Worm (Caenorhabditis elegans) whole organism, L4 larva: ENCODE results near the gene acy-4.

ENCODE experiments used
- F49E8.2 ChIP-seq: sonication (generic microtip); optimal IDR thresholded peaks from 2 replicates; lab custom pipeline; 2016; ENCODE audit warnings: missing compliant biosample characterization, mild to moderate bottlenecking, missing genetic modification characterization, borderline replicate concordance
- T26A8.4 ChIP-seq: fragments of 200-800 bp; sonication (Bioruptor generic); IDR thresholded peaks from 2 replicates; pipeline ENCODE4 v1.3.6; 2022; ENCODE audit warnings: missing genetic modification characterization, missing compliant biosample characterization
- Y48G9A.11 ChIP-seq: fragments of 200-800 bp; sonication (Bioruptor generic); IDR thresholded peaks from 2 replicates; pipeline ENCODE4 v1.3.6; 2022; ENCODE audit warnings: missing genetic modification reagents, missing genetic modification characterization, missing compliant biosample characterization
- Y75B8A.6 ChIP-seq: fragments of 200-800 bp; sonication (Bioruptor generic); IDR thresholded peaks from 2 replicates; pipeline ENCODE4 v1.3.6; 2022; ENCODE audit warnings: missing genetic modification reagents, missing genetic modification characterization, missing compliant biosample characterization
- ZK337.2 ChIP-seq: fragments of 200-800 bp; sonication (Bioruptor generic); IDR thresholded peaks from 2 replicates; pipeline ENCODE4 v1.3.6; 2022; ENCODE audit warnings: missing genetic modification reagents, missing genetic modification characterization, missing compliant biosample characterization
- aha-1 ChIP-seq: fragments of 150-350 bp; peaks from one replicate; lab custom pipeline; 2014; ENCODE audit warnings: missing biosample characterization, missing genetic modification characterization
- aly-2 ChIP-seq: sonication (generic microtip); optimal IDR thresholded peaks from 2 replicates; lab custom pipeline; 2018; ENCODE audit warnings: missing biosample characterization, missing genetic modification characterization
- ama-1 ChIP-seq: fragments of 150-350 bp; optimal IDR thresholded peaks from 2 replicates; lab custom pipeline; 2014; ENCODE audit warnings: inconsistent platforms, mixed read lengths
- arid-1 ChIP-seq: fragments of 200-800 bp; sonication (Bioruptor generic); conservative IDR thresholded peaks from 2 replicates; pipeline ENCODE4 v1.3.6; 2022; ENCODE audit warnings: missing genetic modification reagents, missing genetic modification characterization, missing compliant biosample characterization
- attf-4 ChIP-seq: sonication (generic microtip); optimal IDR thresholded peaks from 3 replicates; lab custom pipeline; 2017; ENCODE audit warnings: missing biosample characterization, missing genetic modification characterization
- ceh-62 ChIP-seq: sonication (generic microtip); optimal IDR thresholded peaks from 2 replicates; lab custom pipeline; 2017; ENCODE audit warnings: missing biosample characterization, missing genetic modification characterization
- ctbp-1 ChIP-seq: fragments of 200-800 bp; sonication (Bioruptor generic); IDR thresholded peaks from 2 replicates; pipeline ENCODE4 v1.3.6; 2022; ENCODE audit warnings: missing genetic modification reagents, missing genetic modification characterization, missing compliant biosample characterization
- daf-12 ChIP-seq: fragments of 150-350 bp; optimal IDR thresholded peaks from 2 replicates; lab custom pipeline; 2014; ENCODE audit warnings: missing biosample characterization, missing genetic modification reagents, missing genetic modification characterization
- daf-16 ChIP-seq, 3 experiments: sonication (generic microtip); optimal IDR thresholded peaks; 2 replicates each; lab custom pipeline; 2016 to 2017; ENCODE audit warnings: missing genetic modification characterization in 3 of 3, missing genetic modification reagents in 3 of 3, mild to moderate bottlenecking in 2 of 3, missing compliant biosample characterization in 2 of 3, missing biosample characterization in 1 of 3, moderate library complexity in 1 of 3
- daf-19 ChIP-seq: fragments of 200-800 bp; sonication (Bioruptor generic); conservative IDR thresholded peaks from 2 replicates; pipeline ENCODE4 v1.3.6; 2022; ENCODE audit warnings: missing genetic modification characterization, missing compliant biosample characterization
- dmd-6 ChIP-seq: fragments of 200-800 bp; sonication (Bioruptor generic); IDR thresholded peaks from 2 replicates; pipeline ENCODE4 v1.3.6; 2022; ENCODE audit warnings: missing genetic modification reagents, missing genetic modification characterization, missing compliant biosample characterization
- dmd-8 ChIP-seq: fragments of 200-800 bp; sonication (Bioruptor generic); IDR thresholded peaks from 2 replicates; pipeline ENCODE4 v1.3.6; 2022; ENCODE audit warnings: missing genetic modification characterization, missing compliant biosample characterization
- egl-43 ChIP-seq: fragments of 200-800 bp; sonication (Bioruptor generic); IDR thresholded peaks from 2 replicates; pipeline ENCODE4 v1.3.6; 2022; ENCODE audit warnings: missing genetic modification reagents, missing genetic modification characterization, missing compliant biosample characterization
- fkh-10 ChIP-seq: fragments of 150-350 bp; optimal IDR thresholded peaks from 2 replicates; lab custom pipeline; 2014; ENCODE audit warnings: missing biosample characterization, missing genetic modification reagents, missing genetic modification characterization
- fos-1 ChIP-seq: fragments of 150-350 bp; optimal IDR thresholded peaks from 2 replicates; lab custom pipeline; 2014; ENCODE audit warnings: missing biosample characterization, missing genetic modification characterization
- hlh-11 ChIP-seq: fragments of 200-800 bp; sonication (Bioruptor generic); optimal IDR thresholded peaks from 2 replicates; lab custom pipeline; 2018; ENCODE audit warnings: mild to moderate bottlenecking, missing genetic modification characterization, missing compliant biosample characterization
- hlh-30 ChIP-seq: sonication (generic microtip); optimal IDR thresholded peaks from 2 replicates; lab custom pipeline; 2017; ENCODE audit warnings: antibody characterized with exemption, mild to moderate bottlenecking, missing genetic modification characterization, missing compliant biosample characterization; ENCODE audit not compliant: insufficient read depth
- lim-7 ChIP-seq: fragments of 200-800 bp; sonication (Bioruptor generic); IDR thresholded peaks from 2 replicates; pipeline ENCODE4 v1.3.6; 2022; ENCODE audit warnings: missing genetic modification characterization, missing compliant biosample characterization
- lin-1 ChIP-seq: fragments of 200-800 bp; sonication (Bioruptor generic); IDR thresholded peaks from 2 replicates; pipeline ENCODE4 v1.3.6; 2022; ENCODE audit warnings: missing genetic modification reagents, missing genetic modification characterization, missing compliant biosample characterization
- lin-38 ChIP-seq: fragments of 200-800 bp; sonication (Bioruptor generic); IDR thresholded peaks from 2 replicates; pipeline ENCODE4 v1.3.6; 2022; ENCODE audit warnings: missing genetic modification reagents, missing genetic modification characterization, missing compliant biosample characterization
- lir-3 ChIP-seq: sonication (generic microtip); optimal IDR thresholded peaks from 2 replicates; lab custom pipeline; 2016; ENCODE audit warnings: mild to moderate bottlenecking, missing genetic modification characterization, missing compliant biosample characterization
- lsy-2 ChIP-seq, 2 experiments: fragments of 150-350 bp in 1 of 2; sonication (generic microtip) in 1 of 2; optimal IDR thresholded peaks; 2 replicates each; lab custom pipeline; 2014 to 2017; ENCODE audit warnings: missing biosample characterization in 2 of 2, missing genetic modification characterization in 2 of 2
- madf-5 ChIP-seq, 2 experiments: fragments of 200-800 bp; sonication (Bioruptor generic); IDR thresholded peaks; 2 replicates each; pipeline ENCODE4 v1.3.6; 2022; ENCODE audit warnings: missing compliant biosample characterization in 2 of 2, missing genetic modification characterization in 2 of 2
- madf-9 ChIP-seq: fragments of 200-800 bp; sonication (Bioruptor generic); conservative IDR thresholded peaks from 2 replicates; pipeline ENCODE4 v1.3.6; 2022; ENCODE audit warnings: missing genetic modification reagents, missing genetic modification characterization, missing compliant biosample characterization
- mdl-1 ChIP-seq, 2 experiments: fragments of 150-350 bp in 1 of 2; sonication (generic microtip) in 1 of 2; optimal IDR thresholded peaks; 2 replicates each; lab custom pipeline; 2014 to 2017; ENCODE audit warnings: missing biosample characterization in 2 of 2, missing genetic modification characterization in 2 of 2
- mes-2 ChIP-seq: sonication (generic microtip); optimal IDR thresholded peaks from 2 replicates; lab custom pipeline; 2016; ENCODE audit warnings: missing genotype, mild to moderate bottlenecking, missing genetic modification characterization, missing compliant biosample characterization; ENCODE audit not compliant: poor library complexity, severe bottlenecking
- nhr-111 ChIP-seq: fragments of 200-800 bp; sonication (Bioruptor generic); optimal IDR thresholded peaks from 2 replicates; lab custom pipeline; 2018; ENCODE audit warnings: mild to moderate bottlenecking, missing genetic modification characterization, missing compliant biosample characterization
- nhr-28 ChIP-seq: fragments of 150-350 bp; optimal IDR thresholded peaks from 2 replicates; lab custom pipeline; 2014; ENCODE audit warnings: missing biosample characterization, missing genetic modification characterization
- nhr-41 ChIP-seq: fragments of 200-800 bp; sonication (Bioruptor generic); IDR thresholded peaks from 2 replicates; pipeline ENCODE4 v1.3.6; 2022; ENCODE audit warnings: missing genetic modification reagents, missing genetic modification characterization, missing compliant biosample characterization
- nhr-42 ChIP-seq: fragments of 200-800 bp; sonication (Bioruptor generic); IDR thresholded peaks from 2 replicates; pipeline ENCODE4 v1.3.6; 2022; ENCODE audit warnings: missing genetic modification characterization, missing compliant biosample characterization
- nhr-48 ChIP-seq: sonication (generic microtip); optimal IDR thresholded peaks from 2 replicates; lab custom pipeline; 2016; ENCODE audit warnings: mild to moderate bottlenecking, missing genetic modification characterization, missing compliant biosample characterization
- nhr-6 ChIP-seq: fragments of 150-350 bp; optimal IDR thresholded peaks from 2 replicates; lab custom pipeline; 2014; ENCODE audit warnings: missing biosample characterization, missing genetic modification characterization
- nhr-77 ChIP-seq: fragments of 150-350 bp; optimal IDR thresholded peaks from 2 replicates; lab custom pipeline; 2014; ENCODE audit warnings: missing biosample characterization, missing genetic modification characterization
- php-3 ChIP-seq: fragments of 200-800 bp; sonication (Bioruptor generic); IDR thresholded peaks from 2 replicates; pipeline ENCODE4 v1.3.6; 2022; ENCODE audit warnings: missing genetic modification reagents, missing genetic modification characterization, missing compliant biosample characterization
- saeg-2 ChIP-seq: fragments of 200-800 bp; sonication (Bioruptor generic); IDR thresholded peaks from 2 replicates; pipeline ENCODE4 v1.3.6; 2022; ENCODE audit warnings: missing genetic modification reagents, missing genetic modification characterization, missing compliant biosample characterization
- snpc-1.2 ChIP-seq: fragments of 200-800 bp; sonication (Bioruptor generic); IDR thresholded peaks from 2 replicates; pipeline ENCODE4 v1.3.6; 2022; ENCODE audit warnings: missing genetic modification reagents, missing genetic modification characterization, missing compliant biosample characterization
- snpc-4 ChIP-seq: fragments of 150-350 bp; optimal IDR thresholded peaks from 2 replicates; lab custom pipeline; 2014; ENCODE audit warnings: missing biosample characterization, missing genetic modification characterization
- spr-1 ChIP-seq: sonication (generic microtip); optimal IDR thresholded peaks from 2 replicates; lab custom pipeline; 2016; ENCODE audit warnings: mild to moderate bottlenecking, missing genetic modification characterization, missing compliant biosample characterization
- tra-1 ChIP-seq: fragments of 200-800 bp; sonication (Bioruptor generic); IDR thresholded peaks from 2 replicates; pipeline ENCODE4 v1.3.6; 2022; ENCODE audit warnings: missing genetic modification reagents, missing genetic modification characterization, missing compliant biosample characterization
- unc-39 ChIP-seq: sonication (generic microtip); optimal IDR thresholded peaks from 2 replicates; lab custom pipeline; 2017; ENCODE audit warnings: missing biosample characterization, missing genetic modification characterization
- unc-62 ChIP-seq, 3 experiments: fragments of 150-350 bp in 1 of 3; sonication (generic microtip); optimal IDR thresholded peaks in 2 of 3; peaks in 1 of 3; 1 replicate in 1 of 3; 2 replicates in 2 of 3; lab custom pipeline; 2014 to 2017; ENCODE audit warnings: missing biosample characterization in 3 of 3, missing genetic modification characterization in 3 of 3, missing genetic modification reagents in 3 of 3, missing genotype in 1 of 3
- zag-1 ChIP-seq: fragments of 150-350 bp; optimal IDR thresholded peaks from 2 replicates; lab custom pipeline; 2014; ENCODE audit warnings: missing biosample characterization, missing genetic modification characterization
- zfp-2 ChIP-seq: sonication (generic microtip); optimal IDR thresholded peaks from 2 replicates; lab custom pipeline; 2016; ENCODE audit warnings: mild to moderate bottlenecking, missing genetic modification characterization, missing compliant biosample characterization
- zfp-3 ChIP-seq: fragments of 200-800 bp; sonication (Bioruptor generic); conservative IDR thresholded peaks from 2 replicates; pipeline ENCODE4 v1.3.6; 2022; ENCODE audit warnings: missing genetic modification reagents, missing genetic modification characterization, missing compliant biosample characterization

Gene acy-4

DNA sequence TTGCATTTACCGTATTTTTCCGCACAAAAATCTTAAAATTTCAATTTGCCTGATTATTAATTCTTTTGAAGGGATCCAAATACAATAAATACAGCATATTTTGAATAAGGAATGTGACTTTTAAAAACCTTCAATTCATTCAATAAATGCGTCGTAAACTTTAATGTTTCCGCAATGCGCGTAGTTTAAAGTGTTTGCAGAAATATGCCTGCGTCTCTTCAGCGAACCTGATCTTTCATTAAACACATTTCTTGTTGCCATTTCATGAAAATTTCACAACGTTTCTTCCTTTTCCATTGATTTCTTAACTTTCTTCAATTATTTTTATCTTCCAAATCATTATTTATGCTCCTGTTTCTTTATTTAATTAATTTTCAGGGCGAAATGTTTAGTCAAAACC lies 38.4 kb downstream of the acy-4 start, which contains the start of gene vps-37 (continued):
- TF ChIP-seq attf-4: no peak
- TF ChIP-seq nhr-6 (tag; lab: Kevin White, UChicago): peak; percentile 54
- no peak for TF ChIP-seq nhr-42 (GFP tag; lab: Robert Waterston, UW)
- TF ChIP-seq nhr-48 (tag; lab: Kevin White, UChicago): peak; percentile 17
- TF ChIP-seq nhr-77 (tag; lab: Kevin White, UChicago): peak; percentile 42
- no peak for TF ChIP-seq Y48G9A.11 (GFP tag; lab: Robert Waterston, UW)
- TF ChIP-seq aha-1 (tag; lab: Kevin White, UChicago): peak; percentile 63
- TF ChIP-seq ama-1: no peak
- TF ChIP-seq ZK337.2 (GFP tag; lab: Robert Waterston, UW): no peak
- peak; percentile 46 for TF ChIP-seq nhr-28 (tag; lab: Kevin White, UChicago)
- TF ChIP-seq aly-2 (tag; lab: Kevin White, UChicago): no peak
- peak; percentile 78 for TF ChIP-seq lin-38 (GFP tag; lab: Robert Waterston, UW)
- TF ChIP-seq lir-3 (tag; lab: Kevin White, UChicago): no peak
- no peak for TF ChIP-seq dmd-8 (GFP tag; lab: Robert Waterston, UW)
- TF ChIP-seq ctbp-1 (GFP tag; lab: Robert Waterston, UW): no peak
- peak; percentile 35 for TF ChIP-seq hlh-11 (tag; lab: Kevin White, UChicago)
- TF ChIP-seq hlh-30 (tag; lab: Kevin White, UChicago): peak; percentile 52
- no peak for TF ChIP-seq fos-1 (tag; lab: Kevin White, UChicago)
- TF ChIP-seq T26A8.4 (GFP tag; lab: Robert Waterston, UW): peak; percentile 36
- TF ChIP-seq daf-19 (GFP tag; lab: Robert Waterston, UW): no peak
- no peak for TF ChIP-seq arid-1
- TF ChIP-seq egl-43 (GFP tag; lab: Robert Waterston, UW): no peak
- TF ChIP-seq zag-1: no peak
- TF ChIP-seq dmd-6 (GFP tag; lab: Robert Waterston, UW): peak; percentile 20; the same call in 1 of the 2 replicates
- peak in 1 of 2 experiments; percentile 92 for TF ChIP-seq lsy-2 (tag; optimal IDR thresholded peaks at IDR 0.05; lab: Kevin White, UChicago)
- TF ChIP-seq ceh-62 (tag; lab: Kevin White, UChicago): no peak
- TF ChIP-seq unc-39: no peak

- TF ChIP-seq saeg-2 (GFP tag; lab: Robert Waterston, UW): 0 out of 2 replicates have a peak, but pooled peaks have one; percentile 52
- TF ChIP-seq unc-62 (GFP tag; optimal IDR thresholded peaks at IDR 0.05 in 1 of 2; lab: Kevin White, UChicago): no peak
- TF ChIP-seq unc-62 (tag; optimal IDR thresholded peaks at IDR 0.05; lab: Kevin White, UChicago): no peak
- peak; percentile 78 to 94; a peak in 3 of 4 replicates for TF ChIP-seq madf-5 (GFP tag; IDR thresholded peaks at IDR 0.05; lab: Robert Waterston, UW)
- peak; percentile 68 for TF ChIP-seq ctbp-1 (GFP tag; lab: Robert Waterston, UW)
- 0 out of 2 replicates have a peak, but pooled peaks have one; percentile 25 for TF ChIP-seq php-3 (GFP tag; lab: Robert Waterston, UW)
- 0 out of 2 replicates have a peak, but pooled peaks have one; percentile 21 for TF ChIP-seq madf-9 (GFP tag; lab: Robert Waterston, UW)
- peak; percentile 47; the same call in 1 of the 2 replicates for TF ChIP-seq tra-1 (GFP tag; lab: Robert Waterston, UW)
- peak; percentile 10 for TF ChIP-seq mes-2
- TF ChIP-seq daf-12: no peak
- no peak for TF ChIP-seq ama-1
- TF ChIP-seq dmd-8 (GFP tag; lab: Robert Waterston, UW): peak; percentile 86
- 0 out of 2 replicates have a peak, but pooled peaks have one; percentile 37 for TF ChIP-seq nhr-41 (GFP tag; lab: Robert Waterston, UW)
- TF ChIP-seq F49E8.2 (tag; lab: Kevin White, UChicago): peak; percentile 70
- TF ChIP-seq arid-1: peak; percentile 94
- peak; percentile 77 for TF ChIP-seq lin-1 (GFP tag; lab: Robert Waterston, UW)
- peak; percentile 76 for TF ChIP-seq nhr-111 (GFP tag; lab: Kevin White, UChicago)
- peak; percentile 87 for TF ChIP-seq snpc-1.2 (GFP tag; lab: Robert Waterston, UW)
- no peak for TF ChIP-seq mdl-1 (tag; optimal IDR thresholded peaks at IDR 0.05; lab: Kevin White, UChicago)
- peak; percentile 93 for TF ChIP-seq Y75B8A.6 (GFP tag; lab: Robert Waterston, UW)
- TF ChIP-seq spr-1 (tag; lab: Kevin White, UChicago): no peak
- no peak for TF ChIP-seq fkh-10
- TF ChIP-seq daf-16 (GFP tag; optimal IDR thresholded peaks at IDR 0.05; lab: Kevin White, UChicago): peak in 1 of 2 experiments; percentile 27
- no peak for TF ChIP-seq daf-16 (tag; optimal IDR thresholded peaks at IDR 0.05; lab: Kevin White, UChicago)
- TF ChIP-seq zfp-2 (tag; lab: Kevin White, UChicago): no peak
- peak; percentile 99 for TF ChIP-seq lim-7
- no peak for TF ChIP-seq ZK337.2 (GFP tag; lab: Robert Waterston, UW)
- TF ChIP-seq egl-43 (GFP tag; lab: Robert Waterston, UW): peak; percentile 69; the same call in 1 of the 2 replicates
- TF ChIP-seq snpc-4 (tag; lab: Kevin White, UChicago): no peak
- peak; percentile 30; the same call in 1 of the 2 replicates for TF ChIP-seq zfp-3 (GFP tag; lab: Robert Waterston, UW)
These were observed 38.8 kb downstream of the acy-4 start for ce11 chrV:5591887-5592286.
